Worm (Caenorhabditis elegans) whole organism, L3 larva: ENCODE data around the gene M02F4.2.

Experiments used
- ZK546.5 ChIP-seq: sonication (generic microtip); optimal IDR thresholded peaks from 2 replicates; lab custom pipeline; 2017; ENCODE audit warnings: missing biosample characterization, missing genetic modification characterization
- aly-2 ChIP-seq: fragments of 150-350 bp; optimal IDR thresholded peaks from 2 replicates; lab custom pipeline; 2014; ENCODE audit warnings: missing biosample characterization, missing genetic modification characterization
- ama-1 ChIP-seq: fragments of 150-350 bp; optimal IDR thresholded peaks from 2 replicates; lab custom pipeline; 2018
- ceh-16 ChIP-seq: sonication (generic microtip); optimal IDR thresholded peaks from 2 replicates; lab custom pipeline; 2017; ENCODE audit warnings: missing biosample characterization, missing genetic modification characterization
- ceh-82 ChIP-seq: fragments of 150-350 bp; optimal IDR thresholded peaks from 2 replicates; lab custom pipeline; 2014; ENCODE audit warnings: missing biosample characterization, missing genetic modification characterization
- ceh-9 ChIP-seq: sonication (generic microtip); optimal IDR thresholded peaks from 2 replicates; lab custom pipeline; 2018; ENCODE audit warnings: missing biosample characterization, missing genetic modification characterization
- egl-27 ChIP-seq: sonication (generic microtip); optimal IDR thresholded peaks from 4 replicates; lab custom pipeline; 2017; ENCODE audit warnings: missing biosample characterization, missing genetic modification reagents, missing genetic modification characterization
- elt-1 ChIP-seq: fragments of 150-350 bp; optimal IDR thresholded peaks from 2 replicates; lab custom pipeline; 2014; ENCODE audit warnings: missing biosample characterization, missing genetic modification characterization
- elt-2 ChIP-seq: sonication (generic microtip); optimal IDR thresholded peaks from 2 replicates; lab custom pipeline; 2016; ENCODE audit warnings: missing genetic modification reagents, mild to moderate bottlenecking, missing genetic modification characterization, missing compliant biosample characterization
- elt-3 ChIP-seq, 3 experiments: fragments of 150-350 bp in 1 of 3; sonication (generic microtip) in 2 of 3; optimal IDR thresholded peaks; 2 replicates in 2 of 3; 4 replicates in 1 of 3; lab custom pipeline; 2014 to 2017; ENCODE audit warnings: missing biosample characterization in 3 of 3, missing genetic modification characterization in 3 of 3
- eor-1 ChIP-seq, 2 experiments: fragments of 150-350 bp; optimal IDR thresholded peaks; 2 replicates each; lab custom pipeline; 2014 to 2018; ENCODE audit warnings: missing biosample characterization in 2 of 2, missing genetic modification characterization in 2 of 2
- fkh-10 ChIP-seq: sonication (generic microtip); optimal IDR thresholded peaks from 2 replicates; lab custom pipeline; 2017; ENCODE audit warnings: missing biosample characterization, missing genetic modification reagents, missing genetic modification characterization
- fkh-2 ChIP-seq: fragments of 150-350 bp; optimal IDR thresholded peaks from 2 replicates; lab custom pipeline; 2014; ENCODE audit warnings: missing biosample characterization, missing genetic modification reagents, missing genetic modification characterization
- fos-1 ChIP-seq: fragments of 150-350 bp; optimal IDR thresholded peaks from 2 replicates; lab custom pipeline; 2014; ENCODE audit warnings: missing biosample characterization, missing genetic modification characterization
- hmg-11 ChIP-seq: sonication (generic microtip); optimal IDR thresholded peaks from 2 replicates; lab custom pipeline; 2016; ENCODE audit warnings: missing genetic modification characterization, missing compliant biosample characterization
- jun-1 ChIP-seq: fragments of 150-350 bp; optimal IDR thresholded peaks from 2 replicates; lab custom pipeline; 2014; ENCODE audit warnings: missing biosample characterization, missing genetic modification reagents, missing genetic modification characterization
- lin-39 ChIP-seq: fragments of 150-350 bp; optimal IDR thresholded peaks from 2 replicates; lab custom pipeline; 2018; ENCODE audit warnings: missing biosample characterization, missing genetic modification reagents, missing genetic modification characterization
- lsy-12 ChIP-seq: sonication (generic microtip); optimal IDR thresholded peaks from 2 replicates; lab custom pipeline; 2016; ENCODE audit warnings: mild to moderate bottlenecking, missing genetic modification characterization, missing compliant biosample characterization
- mdl-1 ChIP-seq: fragments of 150-350 bp; optimal IDR thresholded peaks from 2 replicates; lab custom pipeline; 2014; ENCODE audit warnings: missing biosample characterization, missing genetic modification characterization
- mml-1 ChIP-seq: fragments of 150-350 bp; sonication (generic microtip); optimal IDR thresholded peaks from 3 replicates; lab custom pipeline; 2014; ENCODE audit warnings: missing biosample characterization, missing genetic modification characterization
- nfya-1 ChIP-seq: sonication (generic microtip); optimal IDR thresholded peaks from 2 replicates; lab custom pipeline; 2017; ENCODE audit warnings: missing genetic modification characterization, mild to moderate bottlenecking, missing compliant biosample characterization, antibody characterized with exemption, moderate library complexity; ENCODE audit not compliant: insufficient read depth
- nhr-11 ChIP-seq: fragments of 150-350 bp; optimal IDR thresholded peaks from 2 replicates; lab custom pipeline; 2014; ENCODE audit warnings: missing biosample characterization, missing genetic modification characterization
- nhr-12 ChIP-seq: fragments of 150-350 bp; optimal IDR thresholded peaks from 2 replicates; lab custom pipeline; 2014; ENCODE audit warnings: missing biosample characterization, missing genetic modification characterization
- nhr-23 ChIP-seq: fragments of 150-350 bp; optimal IDR thresholded peaks from 2 replicates; lab custom pipeline; 2014; ENCODE audit warnings: missing biosample characterization, missing genetic modification reagents, missing genetic modification characterization
- nhr-237 ChIP-seq: fragments of 150-350 bp; optimal IDR thresholded peaks from 2 replicates; lab custom pipeline; 2014; ENCODE audit warnings: missing biosample characterization, missing genetic modification characterization
- nhr-28 ChIP-seq: fragments of 150-350 bp; optimal IDR thresholded peaks from 2 replicates; lab custom pipeline; 2014; ENCODE audit warnings: missing biosample characterization, missing genetic modification characterization
- nhr-43 ChIP-seq: sonication (generic microtip); optimal IDR thresholded peaks from 2 replicates; lab custom pipeline; 2016; ENCODE audit warnings: mild to moderate bottlenecking, missing genetic modification characterization, missing compliant biosample characterization; ENCODE audit not compliant: poor library complexity, severe bottlenecking
- nhr-67 ChIP-seq: fragments of 150-350 bp; optimal IDR thresholded peaks from 2 replicates; lab custom pipeline; 2014; ENCODE audit warnings: missing biosample characterization, missing genetic modification characterization
- nhr-76 ChIP-seq: fragments of 150-350 bp; sonication (generic microtip); optimal IDR thresholded peaks from 5 replicates; lab custom pipeline; 2014; ENCODE audit warnings: missing biosample characterization, missing genetic modification characterization
- nhr-77 ChIP-seq: fragments of 150-350 bp; optimal IDR thresholded peaks from 2 replicates; lab custom pipeline; 2014; ENCODE audit warnings: missing biosample characterization, missing genetic modification characterization
- pha-4 ChIP-seq: fragments of 150-350 bp; optimal IDR thresholded peaks from 2 replicates; lab custom pipeline; 2014; ENCODE audit warnings: missing biosample characterization, missing genetic modification reagents, missing genetic modification characterization
- pqm-1 ChIP-seq: fragments of 150-350 bp; optimal IDR thresholded peaks from 2 replicates; lab custom pipeline; 2017; ENCODE audit warnings: missing biosample characterization, missing genetic modification characterization, inconsistent platforms
- sea-2 ChIP-seq: fragments of 150-350 bp; sonication (generic microtip); optimal IDR thresholded peaks from 4 replicates; lab custom pipeline; 2014; ENCODE audit warnings: missing biosample characterization, missing genetic modification reagents, missing genetic modification characterization
- skn-1 ChIP-seq: fragments of 150-350 bp; optimal IDR thresholded peaks from 2 replicates; lab custom pipeline; 2014; ENCODE audit warnings: missing biosample characterization, missing genetic modification characterization
- snpc-4 ChIP-seq: fragments of 150-350 bp; optimal IDR thresholded peaks from 2 replicates; lab custom pipeline; 2014; ENCODE audit warnings: missing biosample characterization, missing genetic modification characterization
- tbx-2 ChIP-seq: sonication (generic microtip); optimal IDR thresholded peaks from 2 replicates; lab custom pipeline; 2016; ENCODE audit warnings: mild to moderate bottlenecking, missing genetic modification characterization, missing compliant biosample characterization
- unc-39 ChIP-seq: sonication (generic microtip); optimal IDR thresholded peaks from 4 replicates; lab custom pipeline; 2017; ENCODE audit warnings: missing biosample characterization, missing genetic modification characterization
- unc-62 ChIP-seq: fragments of 150-350 bp; sonication (generic microtip); optimal IDR thresholded peaks from 4 replicates; lab custom pipeline; 2014; ENCODE audit warnings: missing biosample characterization, missing genetic modification reagents, missing genetic modification characterization
- zag-1 ChIP-seq: fragments of 150-350 bp; optimal IDR thresholded peaks from 2 replicates; lab custom pipeline; 2014; ENCODE audit warnings: missing biosample characterization, missing genetic modification characterization
- ztf-11 ChIP-seq: fragments of 150-350 bp; optimal IDR thresholded peaks from 2 replicates; lab custom pipeline; 2014; ENCODE audit warnings: missing biosample characterization, missing genetic modification characterization
- ztf-4 ChIP-seq: fragments of 150-350 bp; optimal IDR thresholded peaks from 2 replicates; lab custom pipeline; 2014; ENCODE audit warnings: missing biosample characterization, missing genetic modification characterization

The M02F4.2 gene

ce11 chrX:3035972-3036379 lies 1.9 kb upstream of the M02F4.2 start (continued):
- TF ChIP-seq tbx-2 (peak; percentile 91), fkh-2 (tag; lab: Kevin White, UChicago) (no peak), ceh-82 (peak; percentile 91), zag-1 (tag; lab: Kevin White, UChicago) (no peak), eor-1 (tag; optimal IDR thresholded peaks at IDR 0.05; lab: Kevin White, UChicago) (no peak), nhr-11 (tag; lab: Kevin White, UChicago) (peak; percentile 74), nhr-67 (tag; lab: Kevin White, UChicago) (peak; percentile 20), unc-39 (peak; percentile 46), nhr-23 (tag; lab: Kevin White, UChicago) (peak; percentile 44), lsy-12 (tag; lab: Kevin White, UChicago) (peak; percentile 92), fos-1 (tag; lab: Kevin White, UChicago) (peak; percentile 86), mml-1 (peak; percentile 60), pha-4 (peak; percentile 80), lin-39 (tag; lab: Kevin White, UChicago) (peak; percentile 88), snpc-4 (peak; percentile 51), nhr-43 (tag; lab: Kevin White, UChicago) (peak; percentile 96), nhr-76 (tag; lab: Kevin White, UChicago) (peak; percentile 75), egl-27 (tag; lab: Kevin White, UChicago) (peak; percentile 67), nfya-1 (tag; lab: Kevin White, UChicago) (peak; percentile 88), ZK546.5 (tag; lab: Kevin White, UChicago) (peak; percentile 21), aly-2 (tag; lab: Kevin White, UChicago) (peak; percentile 58), nhr-77 (tag; lab: Kevin White, UChicago) (peak; percentile 89), ceh-9 (tag; lab: Kevin White, UChicago) (peak; percentile 68), ztf-11 (tag; lab: Kevin White, UChicago) (peak; percentile 37), sea-2 (peak; percentile 89)

- TF ChIP-seq sea-2, result no peak
Measured at ce11 chrX:3033492-3033891, 611 bp downstream of the M02F4.2 start.

ce11 chrX:3031484-3031883 lies 2.6 kb downstream of the M02F4.2 start, which contains the start of gene clec-265:
Gene clec-265, plus strand, starts transcription at chrX:3031783.
- TF ChIP-seq fos-1 (tag; lab: Kevin White, UChicago), result peak; percentile 63
- peak; percentile 37 for TF ChIP-seq skn-1
- TF ChIP-seq nhr-28 (tag; lab: Kevin White, UChicago), result no peak
- no peak for TF ChIP-seq hmg-11 (tag; lab: Kevin White, UChicago)
- no peak for TF ChIP-seq mml-1
- no peak for TF ChIP-seq lsy-12 (tag; lab: Kevin White, UChicago)
- TF ChIP-seq nhr-12 (tag; lab: Kevin White, UChicago), result no peak
- no peak for TF ChIP-seq nhr-237 (tag; lab: Kevin White, UChicago)
- no peak for TF ChIP-seq elt-1 (tag; lab: Kevin White, UChicago)
- TF ChIP-seq tbx-2, result no peak
- TF ChIP-seq elt-3 (tag; optimal IDR thresholded peaks at IDR 0.05; lab: Kevin White, UChicago), result no peak
- TF ChIP-seq ztf-11 (tag; lab: Kevin White, UChicago), result no peak
- TF ChIP-seq fkh-10 (GFP tag; lab: Kevin White, UChicago), result no peak
- TF ChIP-seq unc-62 (GFP tag; lab: Kevin White, UChicago), result no peak
- TF ChIP-seq pqm-1 (tag; lab: Kevin White, UChicago), result peak; percentile 99
- no peak for TF ChIP-seq snpc-4
- TF ChIP-seq ztf-4 (tag; lab: Kevin White, UChicago), result no peak
- no peak for TF ChIP-seq nhr-11 (tag; lab: Kevin White, UChicago)
- no peak for TF ChIP-seq ceh-16 (tag; lab: Kevin White, UChicago)
- no peak for TF ChIP-seq eor-1 (tag; optimal IDR thresholded peaks at IDR 0.05; lab: Kevin White, UChicago)
- TF ChIP-seq nfya-1 (tag; lab: Kevin White, UChicago), result no peak
- TF ChIP-seq elt-2 (tag; lab: Kevin White, UChicago), result peak; percentile 98
- TF ChIP-seq ceh-9 (tag; lab: Kevin White, UChicago), result no peak
- TF ChIP-seq nhr-23 (tag; lab: Kevin White, UChicago), result no peak
- TF ChIP-seq mdl-1 (tag; lab: Kevin White, UChicago), result no peak
- TF ChIP-seq jun-1 (tag; lab: Kevin White, UChicago), result peak; percentile 61
- no peak for TF ChIP-seq ama-1 (lab: Kevin White, UChicago)
- TF ChIP-seq, all 47 proteins: peak for 5
